Fruit fly (Drosophila melanogaster) whole organism, embryonic: Measurements from ENCODE around the gene Bruce.

ENCODE experiments used
- Atf6 ChIP-seq: fragments of 200-800 bp; sonication (Bioruptor generic); IDR thresholded peaks from 2 replicates; pipeline ENCODE4 v1.3.6; 2022; ENCODE audit warnings: missing biosample characterization, missing genetic modification characterization
- CG11504 ChIP-seq: fragments of 200-800 bp; sonication (Bioruptor generic); optimal IDR thresholded peaks from 3 replicates; lab custom pipeline; 2019; ENCODE audit warnings: missing biosample characterization, mild to moderate bottlenecking, missing genetic modification characterization, moderate library complexity
- CG12942 ChIP-seq: fragments of 200-800 bp; sonication (Bioruptor generic); optimal IDR thresholded peaks from 3 replicates; lab custom pipeline; 2016; ENCODE audit warnings: missing biosample characterization, missing genetic modification characterization
- CG16813 ChIP-seq: fragments of 200-800 bp; sonication (Bioruptor generic); IDR thresholded peaks from 3 replicates; pipeline ENCODE4 v1.3.6; 2022; ENCODE audit warnings: missing biosample characterization, missing genetic modification characterization; ENCODE audit not compliant: partially characterized antibody
- CG2129 ChIP-seq: fragments of 200-800 bp; sonication (Bioruptor generic); IDR thresholded peaks from 2 replicates; pipeline ENCODE4 v1.3.6; 2022; ENCODE audit warnings: missing biosample characterization, missing genetic modification characterization; ENCODE audit not compliant: partially characterized antibody
- CG2199 ChIP-seq: fragments of 200-800 bp; sonication (Bioruptor generic); IDR thresholded peaks from 3 replicates; pipeline ENCODE4 v1.3.6; 2022; ENCODE audit warnings: missing biosample characterization, missing genetic modification characterization
- CG2889 ChIP-seq: fragments of 200-800 bp; sonication (Bioruptor generic); IDR thresholded peaks from 3 replicates; pipeline ENCODE4 v1.3.6; 2022; ENCODE audit warnings: missing biosample characterization, missing genetic modification characterization
- CG31365 ChIP-seq: fragments of 200-800 bp; sonication (Bioruptor generic); optimal IDR thresholded peaks from 2 replicates; lab custom pipeline; 2018; ENCODE audit warnings: missing biosample characterization, mild to moderate bottlenecking, missing genetic modification characterization
- CG33213 ChIP-seq: fragments of 200-800 bp; sonication (Bioruptor generic); optimal IDR thresholded peaks from 3 replicates; lab custom pipeline; 2016; ENCODE audit warnings: missing biosample characterization, missing genetic modification characterization
- CG42726 ChIP-seq: fragments of 200-800 bp; sonication (Bioruptor generic); IDR thresholded peaks from 2 replicates; pipeline ENCODE4 v1.3.6; 2022; ENCODE audit warnings: missing biosample characterization, missing genetic modification characterization; ENCODE audit not compliant: partially characterized antibody
- CG6791 ChIP-seq: fragments of 200-800 bp; sonication (Bioruptor generic); IDR thresholded peaks from 3 replicates; pipeline ENCODE4 v1.3.6; 2022; ENCODE audit warnings: missing biosample characterization, missing genetic modification characterization; ENCODE audit not compliant: partially characterized antibody
- CG8478 ChIP-seq: fragments of >200 bp; optimal IDR thresholded peaks from 2 replicates; lab custom pipeline; 2018
- CG9437 ChIP-seq: fragments of 200-800 bp; sonication (Bioruptor generic); optimal IDR thresholded peaks from 2 replicates; lab custom pipeline; 2018; ENCODE audit warnings: missing biosample characterization, mild to moderate bottlenecking, missing genetic modification characterization
- CG9609 ChIP-seq: fragments of 200-800 bp; sonication (Bioruptor generic); optimal IDR thresholded peaks from 3 replicates; lab custom pipeline; 2016; ENCODE audit warnings: missing biosample characterization, missing genetic modification characterization
- CG9797 ChIP-seq: fragments of 200-800 bp; sonication (Bioruptor generic); optimal IDR thresholded peaks from 3 replicates; lab custom pipeline; 2018; ENCODE audit warnings: missing biosample characterization, mild to moderate bottlenecking, missing genetic modification characterization
- Doc3 ChIP-seq: fragments of 200-800 bp; sonication (Bioruptor generic); IDR thresholded peaks from 3 replicates; pipeline ENCODE4 v1.3.6; 2022; ENCODE audit warnings: missing biosample characterization, missing genetic modification characterization; ENCODE audit not compliant: partially characterized antibody
- Dp ChIP-seq: fragments of 200-800 bp; sonication (Bioruptor generic); optimal IDR thresholded peaks from 2 replicates; lab custom pipeline; 2018; ENCODE audit warnings: missing biosample characterization, mild to moderate bottlenecking, missing genetic modification characterization, moderate library complexity
- E2f1 ChIP-seq: fragments of 200-800 bp; sonication (Bioruptor generic); IDR thresholded peaks from 2 replicates; pipeline ENCODE4 v1.3.6; 2022; ENCODE audit warnings: missing biosample characterization, missing genetic modification characterization
- HLH4C ChIP-seq: fragments of 200-800 bp; sonication (Bioruptor generic); IDR thresholded peaks from 3 replicates; pipeline ENCODE4 v1.3.6; 2022; ENCODE audit warnings: missing biosample characterization, missing genetic modification characterization; ENCODE audit not compliant: partially characterized antibody
- HmgD ChIP-seq: fragments of 200-800 bp; sonication (Bioruptor generic); optimal IDR thresholded peaks from 3 replicates; lab custom pipeline; 2016; ENCODE audit warnings: missing biosample characterization, missing genetic modification characterization
- Hmx ChIP-seq: fragments of 200-800 bp; sonication (Bioruptor generic); optimal IDR thresholded peaks from 2 replicates; lab custom pipeline; 2016; ENCODE audit warnings: missing biosample characterization, missing genetic modification characterization
- MESR4 ChIP-seq: fragments of 200-800 bp; sonication (Bioruptor generic); optimal IDR thresholded peaks from 2 replicates; lab custom pipeline; 2018; ENCODE audit warnings: missing biosample characterization, mild to moderate bottlenecking, missing genetic modification characterization, moderate library complexity
- Med ChIP-seq: fragments of 200-800 bp; sonication (Bioruptor generic); peaks from one replicate; lab custom pipeline; 2016; ENCODE audit warnings: missing biosample characterization, missing genetic modification characterization, mild to moderate bottlenecking, inconsistent platforms, moderate library complexity
- Myb ChIP-seq: fragments of 200-800 bp; sonication (Bioruptor generic); optimal IDR thresholded peaks from 2 replicates; lab custom pipeline; 2016; ENCODE audit warnings: missing biosample characterization, missing genetic modification characterization
- NC2β ChIP-seq: fragments of 200-800 bp; sonication (Bioruptor generic); optimal IDR thresholded peaks from 2 replicates; lab custom pipeline; 2016; ENCODE audit warnings: missing biosample characterization, missing genetic modification characterization
- Sin3A ChIP-seq: fragments of >200 bp; optimal IDR thresholded peaks from 2 replicates; lab custom pipeline; 2018
- Usf ChIP-seq: fragments of 200-800 bp; sonication (Bioruptor generic); optimal IDR thresholded peaks from 2 replicates; lab custom pipeline; 2017; ENCODE audit warnings: missing genotype, missing biosample characterization, missing genetic modification characterization
- br ChIP-seq: fragments of >200 bp; optimal IDR thresholded peaks from 2 replicates; lab custom pipeline; 2017
- cato ChIP-seq: fragments of 200-800 bp; sonication (Bioruptor generic); optimal IDR thresholded peaks from 2 replicates; lab custom pipeline; 2016; ENCODE audit warnings: missing biosample characterization, missing genetic modification characterization, borderline replicate concordance
- ci ChIP-seq: fragments of 200-800 bp; sonication (Bioruptor generic); IDR thresholded peaks from 3 replicates; pipeline ENCODE4 v1.3.6; 2022; ENCODE audit warnings: missing biosample characterization, missing genetic modification characterization
- crp ChIP-seq, 2 experiments: fragments of 200-800 bp; sonication (Bioruptor generic); optimal IDR thresholded peaks; 2 replicates in 1 of 2; 3 replicates in 1 of 2; lab custom pipeline; 2017; ENCODE audit warnings: missing biosample characterization in 2 of 2, missing genetic modification characterization in 2 of 2, mild to moderate bottlenecking in 1 of 2, moderate library complexity in 1 of 2
- dpn ChIP-seq, 2 experiments: fragments of 200-800 bp; sonication (Bioruptor generic); optimal IDR thresholded peaks; 3 replicates each; lab custom pipeline; 2016; ENCODE audit warnings: missing biosample characterization in 2 of 2, missing genetic modification characterization in 2 of 2
- en ChIP-seq: fragments of 200-800 bp; sonication (Bioruptor generic); optimal IDR thresholded peaks from 2 replicates; lab custom pipeline; 2016; ENCODE audit warnings: missing biosample characterization, missing genetic modification characterization
- gfzf ChIP-seq: fragments of 200-800 bp; sonication (Bioruptor generic); optimal IDR thresholded peaks from 2 replicates; lab custom pipeline; 2016; ENCODE audit warnings: missing biosample characterization, mild to moderate bottlenecking, missing genetic modification characterization, moderate library complexity
- gro ChIP-seq: fragments of 200-800 bp; sonication (Bioruptor generic); optimal IDR thresholded peaks from 2 replicates; lab custom pipeline; 2016; ENCODE audit warnings: missing biosample characterization, missing genetic modification characterization
- hb ChIP-seq: fragments of 200-800 bp; sonication (Bioruptor generic); IDR thresholded peaks from 3 replicates; pipeline ENCODE4 v1.3.6; 2022; ENCODE audit warnings: missing biosample characterization, missing genetic modification characterization; ENCODE audit not compliant: partially characterized antibody
- jigr1 ChIP-seq: fragments of 200-800 bp; sonication (Bioruptor generic); IDR thresholded peaks from 3 replicates; pipeline ENCODE4 v1.3.6; 2022; ENCODE audit warnings: missing biosample characterization, missing genetic modification characterization
- knrl ChIP-seq: fragments of 200-800 bp; sonication (Bioruptor generic); IDR thresholded peaks from 3 replicates; pipeline ENCODE4 v1.3.6; 2022; ENCODE audit warnings: missing biosample characterization, missing genetic modification characterization; ENCODE audit not compliant: partially characterized antibody
- mam ChIP-seq: fragments of 200-800 bp; sonication (Bioruptor generic); optimal IDR thresholded peaks from 3 replicates; lab custom pipeline; 2016; ENCODE audit warnings: missing biosample characterization, missing genetic modification characterization
- phol ChIP-seq: fragments of 200-800 bp; sonication (Bioruptor generic); optimal IDR thresholded peaks from 3 replicates; lab custom pipeline; 2018; ENCODE audit warnings: missing biosample characterization, mild to moderate bottlenecking, missing genetic modification characterization, moderate library complexity
- rib ChIP-seq: fragments of 200-800 bp; sonication (Bioruptor generic); IDR thresholded peaks from 2 replicates; pipeline ENCODE4 v1.3.6; 2022; ENCODE audit warnings: missing biosample characterization, missing genetic modification characterization
- seq ChIP-seq: fragments of 200-800 bp; sonication (Bioruptor generic); IDR thresholded peaks from 2 replicates; pipeline ENCODE4 v1.3.6; 2022; ENCODE audit warnings: missing biosample characterization, missing genetic modification characterization
- shn ChIP-seq: fragments of 200-800 bp; sonication (Bioruptor generic); optimal IDR thresholded peaks from 3 replicates; lab custom pipeline; 2016; ENCODE audit warnings: missing biosample characterization, missing genetic modification characterization
- stwl ChIP-seq: fragments of 200-800 bp; sonication (Bioruptor generic); optimal IDR thresholded peaks from 3 replicates; lab custom pipeline; 2018; ENCODE audit warnings: missing biosample characterization, mild to moderate bottlenecking, missing genetic modification characterization, moderate library complexity
- trem ChIP-seq: fragments of 200-800 bp; optimal IDR thresholded peaks from 3 replicates; lab custom pipeline; 2019; ENCODE audit warnings: missing biosample characterization, mild to moderate bottlenecking, missing genetic modification characterization, moderate library complexity
- twi ChIP-seq: fragments of 200-800 bp; optimal IDR thresholded peaks from 2 replicates; lab custom pipeline; 2019; ENCODE audit warnings: missing biosample characterization, mild to moderate bottlenecking, missing genetic modification characterization, moderate library complexity
- usp ChIP-seq: fragments of >200 bp; optimal IDR thresholded peaks from 2 replicates; lab custom pipeline; 2017; ENCODE audit warnings: missing biosample characterization, missing genetic modification characterization
- z ChIP-seq: fragments of 200-800 bp; sonication (Bioruptor generic); IDR thresholded peaks from 3 replicates; pipeline ENCODE4 v1.3.6; 2022; ENCODE audit warnings: missing biosample characterization, missing genetic modification characterization
- zen2 ChIP-seq: fragments of 200-800 bp; sonication (Bioruptor generic); IDR thresholded peaks from 3 replicates; pipeline ENCODE4 v1.3.6; 2022; ENCODE audit warnings: missing biosample characterization, missing genetic modification characterization; ENCODE audit not compliant: partially characterized antibody

Bruce gene

DNA sequence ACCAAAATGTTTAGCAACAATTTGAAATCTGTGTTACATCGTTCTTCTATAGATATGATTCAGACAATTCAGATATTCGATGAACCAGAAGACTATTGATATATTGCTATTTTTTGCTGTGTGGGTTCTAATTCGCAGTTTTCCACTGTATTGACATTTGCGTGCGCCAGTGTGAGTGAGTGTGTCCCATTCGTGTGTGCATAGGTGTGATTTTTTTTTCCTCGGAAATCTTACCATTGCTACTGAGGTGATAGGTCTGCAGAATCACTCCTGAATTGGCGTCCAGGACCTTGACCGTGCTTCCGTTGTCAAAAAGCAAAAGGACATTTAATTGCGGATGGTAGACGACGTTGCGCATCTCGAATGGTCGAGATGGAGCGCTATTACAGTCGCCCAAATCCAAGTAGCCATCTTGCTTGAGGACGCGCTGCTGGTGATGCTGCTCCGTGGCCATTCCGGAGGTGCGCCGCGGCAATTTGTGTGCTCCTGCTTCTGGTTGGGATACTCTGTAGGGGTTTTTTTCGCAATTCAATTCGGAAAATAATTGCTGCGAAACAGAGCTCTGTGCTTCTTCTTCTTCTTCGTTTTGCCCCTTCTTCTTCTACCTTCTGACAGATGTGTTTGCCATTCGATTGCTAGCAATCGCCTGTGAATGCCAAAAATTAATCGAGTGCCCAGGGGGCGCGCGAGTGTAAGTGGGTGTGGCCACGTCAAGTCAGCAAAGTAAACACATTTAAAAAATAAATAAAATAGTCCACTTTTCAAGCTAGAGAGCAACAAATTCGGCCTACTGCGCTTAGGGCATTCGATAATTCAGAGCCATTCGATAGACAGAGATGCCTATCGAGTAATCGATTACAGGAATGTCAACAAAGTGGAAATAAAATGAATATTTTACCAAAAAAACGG, at the start of gene Bruce, which contains the start of gene CG12818 (continued):
- no peak for TF ChIP-seq gro
- no peak for TF ChIP-seq twi
- no peak for TF ChIP-seq z
- TF ChIP-seq MESR4 (GFP tag; lab: Kevin White, UChicago) = peak; percentile 83
- no peak for TF ChIP-seq cato (GFP tag; lab: Kevin White, UChicago)
- TF ChIP-seq CG11504 = no peak
- peak; percentile 54; the same call in 2 of the 3 replicates for TF ChIP-seq Doc3 (GFP tag; lab: Robert Waterston, UW)
- TF ChIP-seq E2f1 = no peak
- no peak for TF ChIP-seq CG2199 (GFP tag; lab: Robert Waterston, UW)
- TF ChIP-seq rib = 0 out of 2 replicates have a peak, but pooled peaks have one; percentile 11
- peak; percentile 70 for TF ChIP-seq stwl (tag; lab: Kevin White, UChicago)
- TF ChIP-seq CG9437 (GFP tag; lab: Kevin White, UChicago) = no peak
- TF ChIP-seq dpn (GFP tag; optimal IDR thresholded peaks at IDR 0.05; lab: Kevin White, UChicago) = peak in 1 of 2 experiments; percentile 10
- peak; percentile 91 for TF ChIP-seq hb (GFP tag; lab: Robert Waterston, UW)
- no peak for TF ChIP-seq shn (GFP tag; lab: Kevin White, UChicago)
- peak; percentile 71 for TF ChIP-seq knrl (GFP tag; lab: Robert Waterston, UW)
- TF ChIP-seq br (lab: Kevin White, UChicago) = no peak
- TF ChIP-seq Atf6 = no peak
- TF ChIP-seq seq (GFP tag; lab: Robert Waterston, UW) = no peak
- TF ChIP-seq Sin3A (lab: Kevin White, UChicago) = peak; percentile 85
- peak; percentile 50 for TF ChIP-seq Dp (GFP tag; lab: Kevin White, UChicago)
- no peak for TF ChIP-seq en (GFP tag; lab: Kevin White, UChicago)
- no peak for TF ChIP-seq CG8478
- peak; percentile 60 for TF ChIP-seq Med (GFP tag; lab: Kevin White, UChicago)
- no peak for TF ChIP-seq usp (GFP tag; lab: Kevin White, UChicago)
- TF ChIP-seq trem = peak; percentile 85
- no peak for TF ChIP-seq CG2889
- TF ChIP-seq NC2β (GFP tag; lab: Kevin White, UChicago) = no peak
- TF ChIP-seq CG2129 (GFP tag; lab: Robert Waterston, UW) = peak; percentile 51
- TF ChIP-seq HmgD (GFP tag; lab: Kevin White, UChicago) = peak; percentile 48
- no peak for TF ChIP-seq CG31365
- peak; percentile 52 for TF ChIP-seq phol (tag; lab: Kevin White, UChicago)
- peak; percentile 26 for TF ChIP-seq gfzf (GFP tag; lab: Kevin White, UChicago)
- peak in 1 of 2 experiments; percentile 68 for TF ChIP-seq crp (GFP tag; optimal IDR thresholded peaks at IDR 0.05; lab: Kevin White, UChicago)
- no peak for TF ChIP-seq CG33213 (GFP tag; lab: Kevin White, UChicago)
- TF ChIP-seq CG12942 = no peak
- 0 out of 3 replicates have a peak, but pooled peaks have one; percentile 55 for TF ChIP-seq ci
- peak; percentile 86 for TF ChIP-seq CG16813 (GFP tag; lab: Robert Waterston, UW)
- peak; percentile 17 for TF ChIP-seq CG9797 (GFP tag; lab: Kevin White, UChicago)
- TF ChIP-seq jigr1 = no peak
- peak; percentile 39; the same call in 1 of the 2 replicates for TF ChIP-seq CG42726 (GFP tag; lab: Robert Waterston, UW)
- TF ChIP-seq mam (GFP tag; lab: Kevin White, UChicago) = no peak
- no peak for TF ChIP-seq Usf (GFP tag; lab: Kevin White, UChicago)
- TF ChIP-seq zen2 (GFP tag; lab: Robert Waterston, UW) = peak; percentile 60; the same call in 1 of the 3 replicates
- peak; percentile 76 for TF ChIP-seq CG6791 (GFP tag; lab: Robert Waterston, UW)
- no peak for TF ChIP-seq Hmx
- TF ChIP-seq CG9609 = peak; percentile 2
- TF ChIP-seq HLH4C (GFP tag; lab: Robert Waterston, UW) = peak; percentile 95
- TF ChIP-seq Myb (GFP tag; lab: Kevin White, UChicago) = peak; percentile 74
